Worm (Caenorhabditis elegans): ENCODE data around the gene nekl-3.

DNA sequence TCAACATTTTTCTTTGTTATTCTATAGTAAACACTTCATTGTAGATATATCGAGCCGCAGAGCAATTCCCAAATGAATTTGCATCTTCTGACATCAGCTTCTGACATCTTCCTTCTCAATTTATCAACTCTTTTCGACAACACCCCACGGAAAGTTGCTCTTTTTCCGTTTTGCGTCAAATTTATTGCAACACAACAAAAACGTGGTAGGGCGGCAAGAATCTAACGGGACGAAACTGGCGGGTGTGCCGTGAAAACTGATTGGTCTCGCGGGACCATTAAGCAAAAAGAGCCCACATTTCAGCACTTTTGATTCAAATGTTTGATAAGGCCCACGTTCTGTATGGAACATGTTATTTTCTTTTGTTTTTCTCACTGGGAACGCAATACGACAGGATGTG lies 13.4 kb upstream of the nekl-3 start:
- no peak for TF ChIP-seq dao-5 (tag; optimal IDR thresholded peaks at IDR 0.05)
- TF ChIP-seq him-1 (tag; optimal IDR thresholded peaks at IDR 0.05) = no peak
